Worm (Caenorhabditis elegans): ENCODE results near the gene prx-13.

ce11 chrII:7212059-7212458 is 39.8 kb downstream of the prx-13 start, which contains the start of gene E04F6.9:
- TF ChIP-seq tbx-2 (tag; optimal IDR thresholded peaks at IDR 0.05): no peak
- TF ChIP-seq ztf-11 (tag; optimal IDR thresholded peaks at IDR 0.05): no peak
- TF ChIP-seq nhr-76 (tag; optimal IDR thresholded peaks at IDR 0.05): no peak
- no peak for TF ChIP-seq elt-2 (tag; optimal IDR thresholded peaks at IDR 0.05)
- no peak for TF ChIP-seq fkh-10 (GFP tag; optimal IDR thresholded peaks at IDR 0.05)
- TF ChIP-seq nhr-28 (tag; optimal IDR thresholded peaks at IDR 0.05): no peak
- no peak for TF ChIP-seq nhr-77 (tag; optimal IDR thresholded peaks at IDR 0.05)
- TF ChIP-seq pha-4 (tag; optimal IDR thresholded peaks at IDR 0.05): no peak
- TF ChIP-seq ama-1 (optimal IDR thresholded peaks at IDR 0.05): no peak

Measured in whole organism, L3 larva.